Worm (Caenorhabditis elegans) whole organism, L3 larva: ENCODE data around the gene F07A11.4.

Source experiments
- nfya-1 ChIP-seq: sonication (generic microtip); optimal IDR thresholded peaks from 2 replicates; lab custom pipeline; 2017; ENCODE audit warnings: missing genetic modification characterization, mild to moderate bottlenecking, missing compliant biosample characterization, antibody characterized with exemption, moderate library complexity; ENCODE audit not compliant: insufficient read depth
- nhr-76 ChIP-seq: fragments of 150-350 bp; sonication (generic microtip); optimal IDR thresholded peaks from 5 replicates; lab custom pipeline; 2014; ENCODE audit warnings: missing biosample characterization, missing genetic modification characterization
- skn-1 ChIP-seq: fragments of 150-350 bp; optimal IDR thresholded peaks from 2 replicates; lab custom pipeline; 2014; ENCODE audit warnings: missing biosample characterization, missing genetic modification characterization
- zag-1 ChIP-seq: fragments of 150-350 bp; optimal IDR thresholded peaks from 2 replicates; lab custom pipeline; 2014; ENCODE audit warnings: missing biosample characterization, missing genetic modification characterization

- TF ChIP-seq nhr-76 (no peak), nfya-1 (no peak), zag-1 (tag; lab: Kevin White, UChicago) (no peak), skn-1 (no peak)
Observed at ce11 chrII:11645383-11645782, 44.6 kb downstream of the F07A11.4 start.
